Fruit fly (Drosophila melanogaster): Measurements from ENCODE around the gene CG15196.
A peak's percentile ranks its signal among the peaks of the same experiment; 100 is the strongest.

The CG15196 gene

DNA sequence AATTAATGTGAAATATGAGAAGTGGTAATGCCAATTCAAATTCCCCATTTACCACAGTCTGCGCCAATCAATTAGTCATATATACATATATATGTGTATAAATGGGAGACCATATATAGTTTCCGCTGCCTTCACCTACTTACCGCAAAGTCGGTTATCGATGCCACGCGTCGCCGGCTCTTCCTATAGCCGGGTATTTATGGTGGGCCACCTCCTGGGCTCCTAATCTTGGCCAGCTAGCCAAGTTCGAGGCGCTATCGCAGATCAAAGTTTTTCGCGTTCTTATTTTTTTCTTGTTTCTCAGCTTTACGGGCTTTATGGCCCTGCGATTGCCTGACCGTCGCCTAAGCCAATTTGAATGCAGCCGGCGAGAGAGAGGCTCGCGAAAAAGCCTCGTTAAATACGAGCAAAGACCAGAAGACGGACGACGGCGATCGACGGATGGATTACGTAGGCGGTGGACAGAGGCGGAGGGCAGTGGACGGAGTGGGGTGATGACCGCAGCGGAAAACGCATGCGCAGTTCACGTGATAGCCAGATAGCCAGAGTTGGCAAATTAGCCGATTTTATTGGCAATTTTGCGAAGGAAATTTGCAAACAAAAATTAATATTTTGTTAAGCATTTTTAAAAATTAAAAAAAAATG, 11.1 kb downstream of the CG15196 start:
- TF ChIP-seq h (GFP tag; optimal IDR thresholded peaks at IDR 0.05) (peak; percentile 10), sage (GFP tag; optimal IDR thresholded peaks at IDR 0.05) (no peak)

DNA sequence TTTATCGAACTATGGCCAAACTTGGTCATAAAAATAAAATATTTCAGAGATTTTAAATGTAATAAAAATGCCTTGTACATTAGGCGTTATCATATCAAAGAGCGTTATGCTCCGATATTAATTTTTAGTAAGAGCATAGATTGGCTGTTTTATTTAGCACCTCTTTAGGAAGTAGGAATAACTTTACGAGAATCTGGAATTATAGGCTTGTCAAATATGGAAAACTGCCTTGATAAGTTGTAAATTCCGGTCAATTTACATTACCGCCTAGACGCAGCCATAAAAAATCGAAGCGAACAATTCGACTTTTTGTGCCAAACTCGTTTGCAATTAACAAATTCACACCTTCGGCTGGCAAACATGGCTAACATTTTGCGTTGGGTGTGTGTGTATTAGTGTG, 12.3 kb downstream of the CG15196 start:
- TF ChIP-seq foxo (GFP tag; optimal IDR thresholded peaks at IDR 0.05) (peak in 1 of 2 experiments; percentile 53), rgr (GFP tag; optimal IDR thresholded peaks at IDR 0.05) (peak; percentile 2), fru (GFP tag; optimal IDR thresholded peaks at IDR 0.05) (peak; percentile 35), jim (GFP tag; optimal IDR thresholded peaks at IDR 0.05) (no peak), Sp1 (GFP tag; optimal IDR thresholded peaks at IDR 0.05) (peak; percentile 60), HLH106 (tag; optimal IDR thresholded peaks at IDR 0.05) (peak; percentile 57), CG9705 (GFP tag; optimal IDR thresholded peaks at IDR 0.05) (no peak)

DNA sequence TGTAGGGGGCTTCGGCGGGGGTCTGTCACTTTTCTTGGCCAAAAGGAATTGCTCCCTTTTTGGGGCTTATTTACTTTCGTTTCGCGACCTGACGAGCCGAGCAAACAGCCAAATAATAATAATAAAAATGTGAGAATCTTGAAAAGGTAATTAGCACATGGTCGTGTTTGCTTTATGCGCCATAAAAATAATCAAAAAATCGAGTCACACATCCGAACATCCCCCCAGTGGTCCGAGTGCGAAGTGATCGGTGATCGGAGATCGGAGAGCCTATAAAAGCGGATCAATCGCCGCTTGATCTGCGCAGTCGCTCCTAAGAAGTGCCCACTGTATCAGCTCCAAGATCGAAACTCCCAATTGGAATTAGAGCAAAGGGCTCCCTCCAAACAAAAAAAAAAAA, 12.8 kb downstream of the CG15196 start, which contains the start of gene Gs2:
Gene Gs2 (plus strand): TSS at position 301 of the 400 bp plus-strand sequence.
- TF ChIP-seq OdsH (GFP tag; optimal IDR thresholded peaks at IDR 0.05) = peak; percentile 2
- TF ChIP-seq Hnf4 (GFP tag; optimal IDR thresholded peaks at IDR 0.05) = no peak
- no peak for TF ChIP-seq h (GFP tag; optimal IDR thresholded peaks at IDR 0.05)

DNA sequence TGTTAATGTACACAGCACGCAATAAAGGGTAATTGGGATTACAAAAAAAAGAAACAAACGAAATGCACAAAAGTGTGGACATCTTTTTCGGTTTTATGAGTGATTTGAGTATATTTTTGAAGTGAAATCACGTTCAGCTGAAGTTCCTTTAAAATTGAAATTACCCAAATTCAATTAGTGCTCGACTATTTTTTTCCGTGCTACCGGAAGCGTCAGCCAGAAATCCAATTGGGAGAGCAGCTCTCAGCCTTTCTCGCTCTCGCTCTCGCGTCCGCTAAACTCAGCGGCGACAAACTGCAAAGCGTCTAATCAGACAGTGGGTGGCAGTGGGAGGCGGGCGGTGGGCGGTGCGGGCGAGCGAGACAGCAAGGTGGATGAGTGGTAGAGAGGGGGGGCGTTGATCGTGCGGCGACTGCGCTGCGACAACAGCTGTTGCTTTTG, 13.6 kb downstream of the CG15196 start:
- TF ChIP-seq Abd-B (GFP tag; optimal IDR thresholded peaks at IDR 0.05) (no peak), GATAd (GFP tag; optimal IDR thresholded peaks at IDR 0.05) (peak; percentile 35), woc (GFP tag; optimal IDR thresholded peaks at IDR 0.05) (peak; percentile 79), Myc (optimal IDR thresholded peaks at IDR 0.05) (no peak), psq (GFP tag; optimal IDR thresholded peaks at IDR 0.05) (peak; percentile 87), lola (GFP tag; optimal IDR thresholded peaks at IDR 0.05) (no peak), Dfd (GFP tag; optimal IDR thresholded peaks at IDR 0.05) (peak; percentile 21), h (GFP tag; optimal IDR thresholded peaks at IDR 0.05) (peak; percentile 96), CG9705 (GFP tag; optimal IDR thresholded peaks at IDR 0.05) (peak; percentile 68), OdsH (GFP tag; optimal IDR thresholded peaks at IDR 0.05) (peak; percentile 92), HLH106 (tag; optimal IDR thresholded peaks at IDR 0.05) (peak; percentile 92), Hr78 (GFP tag; optimal IDR thresholded peaks at IDR 0.05) (no peak), Hr83 (GFP tag; optimal IDR thresholded peaks at IDR 0.05; ENCODE audit: poor library complexity, severe bottlenecking) (peak; percentile 31), dl (GFP tag; optimal IDR thresholded peaks at IDR 0.05; ENCODE audit: insufficient read depth in 1 of 2, partially characterized antibody in 2 of 2) (peak; percentile 42 to 61), rgr (GFP tag; optimal IDR thresholded peaks at IDR 0.05) (peak; percentile 93), Dif (GFP tag; optimal IDR thresholded peaks at IDR 0.05; ENCODE audit: partially characterized antibody) (peak; percentile 63), sage (GFP tag; optimal IDR thresholded peaks at IDR 0.05) (peak; percentile 86), dmrt93B (GFP tag; optimal IDR thresholded peaks at IDR 0.05) (peak; percentile 85), Rel (GFP tag; optimal IDR thresholded peaks at IDR 0.05) (peak; percentile 21), Rel (tag; optimal IDR thresholded peaks at IDR 0.05) (peak; percentile 59), Sp1 (GFP tag; optimal IDR thresholded peaks at IDR 0.05) (peak; percentile 93), foxo (GFP tag; optimal IDR thresholded peaks at IDR 0.05) (peak; percentile 71 to 95), N (GFP tag; optimal IDR thresholded peaks at IDR 0.05) (no peak), brk (GFP tag; optimal IDR thresholded peaks at IDR 0.05) (peak; percentile 81), jim (GFP tag; optimal IDR thresholded peaks at IDR 0.05) (peak; percentile 20), Mio (GFP tag; optimal IDR thresholded peaks at IDR 0.05) (peak; percentile 61), CG32264 (GFP tag; optimal IDR thresholded peaks at IDR 0.05) (peak; percentile 88), Jra (GFP tag; optimal IDR thresholded peaks at IDR 0.05) (peak; percentile 72), fru (GFP tag; optimal IDR thresholded peaks at IDR 0.05) (peak; percentile 92), dsf (GFP tag; optimal IDR thresholded peaks at IDR 0.05; ENCODE audit: borderline replicate concordance) (peak; percentile 23), Vsx2 (GFP tag; optimal IDR thresholded peaks at IDR 0.05; ENCODE audit: partially characterized antibody) (no peak), Hnf4 (GFP tag; optimal IDR thresholded peaks at IDR 0.05) (peak; percentile 93), ey (GFP tag; optimal IDR thresholded peaks at IDR 0.05) (peak; percentile 96), sv (GFP tag; optimal IDR thresholded peaks at IDR 0.05) (peak; percentile 78), usp (GFP tag; optimal IDR thresholded peaks at IDR 0.05) (no peak), tai (GFP tag; optimal IDR thresholded peaks at IDR 0.05) (peak; percentile 85), br (GFP tag; optimal IDR thresholded peaks at IDR 0.05) (peak; percentile 95), pan (optimal IDR thresholded peaks at IDR 0.05) (no peak), CrebA (GFP tag; optimal IDR thresholded peaks at IDR 0.05; ENCODE audit: borderline replicate concordance) (peak; percentile 69)

Measured in whole organism, wandering third instar larva.